Worm (Caenorhabditis elegans) whole organism, L2 larva: ENCODE measurements around the gene H04D03.6.
A peak's percentile ranks its signal among the peaks of the same experiment; 100 is the strongest.

Experiments used
- C34F6.9 ChIP-seq: fragments of 150-350 bp; optimal IDR thresholded peaks from 2 replicates; lab custom pipeline; 2014; ENCODE audit warnings: missing biosample characterization, missing genetic modification characterization
- F13H6.1 ChIP-seq: sonication (generic microtip); optimal IDR thresholded peaks from 2 replicates; lab custom pipeline; 2016; ENCODE audit warnings: missing genetic modification characterization, missing compliant biosample characterization
- Y55F3AM.14 ChIP-seq: fragments of 200-800 bp; sonication (Bioruptor generic); optimal IDR thresholded peaks from 2 replicates; lab custom pipeline; 2018; ENCODE audit warnings: mild to moderate bottlenecking, missing genetic modification characterization, missing compliant biosample characterization
- ZK546.5 ChIP-seq: sonication (generic microtip); optimal IDR thresholded peaks from 2 replicates; lab custom pipeline; 2017; ENCODE audit warnings: missing biosample characterization, missing genetic modification characterization
- alr-1 ChIP-seq: fragments of 150-350 bp; optimal IDR thresholded peaks from 2 replicates; lab custom pipeline; 2014; ENCODE audit warnings: missing biosample characterization, missing genetic modification characterization
- aly-2 ChIP-seq: fragments of 150-350 bp; optimal IDR thresholded peaks from 2 replicates; lab custom pipeline; 2014; ENCODE audit warnings: missing biosample characterization, missing genetic modification characterization
- ama-1 ChIP-seq: fragments of 150-350 bp; optimal IDR thresholded peaks from 2 replicates; lab custom pipeline; 2018; ENCODE audit warnings: inconsistent platforms
- blmp-1 ChIP-seq: sonication (generic microtip); optimal IDR thresholded peaks from 2 replicates; lab custom pipeline; 2017; ENCODE audit warnings: missing genetic modification characterization, mild to moderate bottlenecking, missing compliant biosample characterization, antibody characterized with exemption, moderate library complexity; ENCODE audit not compliant: insufficient read depth
- ceh-16 ChIP-seq: fragments of 150-350 bp; optimal IDR thresholded peaks from 2 replicates; lab custom pipeline; 2014; ENCODE audit warnings: missing biosample characterization, missing genetic modification characterization
- crh-2 ChIP-seq: sonication (generic microtip); optimal IDR thresholded peaks from 2 replicates; lab custom pipeline; 2017; ENCODE audit warnings: missing biosample characterization, missing genetic modification characterization
- dmd-4 ChIP-seq: sonication (generic microtip); optimal IDR thresholded peaks from 2 replicates; lab custom pipeline; 2017; ENCODE audit warnings: missing biosample characterization, missing genetic modification characterization
- egl-27 ChIP-seq: sonication (generic microtip); optimal IDR thresholded peaks from 3 replicates; lab custom pipeline; 2017; ENCODE audit warnings: missing biosample characterization, missing genetic modification reagents, missing genetic modification characterization
- elt-3 ChIP-seq: sonication (generic microtip); optimal IDR thresholded peaks from 2 replicates; lab custom pipeline; 2017; ENCODE audit warnings: missing biosample characterization, missing genetic modification characterization
- fos-1 ChIP-seq: fragments of 150-350 bp; optimal IDR thresholded peaks from 2 replicates; lab custom pipeline; 2014; ENCODE audit warnings: missing biosample characterization, missing genetic modification characterization
- gmeb-1 ChIP-seq: fragments of 150-350 bp; optimal IDR thresholded peaks from 2 replicates; lab custom pipeline; 2014; ENCODE audit warnings: missing biosample characterization, missing genetic modification characterization
- lin-11 ChIP-seq: fragments of 150-350 bp; sonication (generic microtip); optimal IDR thresholded peaks from 2 replicates; lab custom pipeline; 2014; ENCODE audit warnings: missing biosample characterization, missing genetic modification characterization, inconsistent platforms, mixed read lengths
- lin-13 ChIP-seq: fragments of 150-350 bp; optimal IDR thresholded peaks from 2 replicates; lab custom pipeline; 2014; ENCODE audit warnings: missing biosample characterization, missing genetic modification reagents, missing genetic modification characterization
- lin-39 ChIP-seq: fragments of 150-350 bp; optimal IDR thresholded peaks from 2 replicates; lab custom pipeline; 2014; ENCODE audit warnings: missing biosample characterization, missing genetic modification reagents, missing genetic modification characterization
- lsy-2 ChIP-seq, 2 experiments: fragments of 150-350 bp in 1 of 2; sonication (generic microtip) in 1 of 2; optimal IDR thresholded peaks; 2 replicates each; lab custom pipeline; 2014 to 2017; ENCODE audit warnings: missing biosample characterization in 2 of 2, missing genetic modification characterization in 2 of 2
- mab-5 ChIP-seq: fragments of 150-350 bp; optimal IDR thresholded peaks from 2 replicates; lab custom pipeline; 2014; ENCODE audit warnings: missing biosample characterization, missing genetic modification characterization
- mdl-1 ChIP-seq, 2 experiments: fragments of 150-350 bp in 1 of 2; sonication (generic microtip) in 1 of 2; optimal IDR thresholded peaks; 2 replicates each; lab custom pipeline; 2017; ENCODE audit warnings: missing biosample characterization in 2 of 2, missing genetic modification characterization in 2 of 2
- nhr-10 ChIP-seq: sonication (generic microtip); optimal IDR thresholded peaks from 2 replicates; lab custom pipeline; 2017; ENCODE audit warnings: missing biosample characterization, missing genetic modification characterization
- nhr-11 ChIP-seq: fragments of 150-350 bp; optimal IDR thresholded peaks from 2 replicates; lab custom pipeline; 2014; ENCODE audit warnings: missing biosample characterization, missing genetic modification characterization
- nhr-12 ChIP-seq: fragments of 150-350 bp; optimal IDR thresholded peaks from 2 replicates; lab custom pipeline; 2014; ENCODE audit warnings: missing biosample characterization, missing genetic modification characterization
- nhr-129 ChIP-seq: fragments of 150-350 bp; optimal IDR thresholded peaks from 2 replicates; lab custom pipeline; 2014; ENCODE audit warnings: missing biosample characterization, missing genetic modification characterization
- nhr-21 ChIP-seq: fragments of 150-350 bp; optimal IDR thresholded peaks from 2 replicates; lab custom pipeline; 2014; ENCODE audit warnings: missing biosample characterization, missing genetic modification characterization
- nhr-23 ChIP-seq: fragments of 150-350 bp; optimal IDR thresholded peaks from 2 replicates; lab custom pipeline; 2014; ENCODE audit warnings: missing biosample characterization, missing genetic modification reagents, missing genetic modification characterization
- nhr-25 ChIP-seq: fragments of 150-350 bp; sonication (generic microtip); optimal IDR thresholded peaks from 3 replicates; lab custom pipeline; 2014; ENCODE audit warnings: missing biosample characterization, missing genetic modification characterization
- nhr-77 ChIP-seq: fragments of 150-350 bp; optimal IDR thresholded peaks from 2 replicates; lab custom pipeline; 2014; ENCODE audit warnings: missing biosample characterization, missing genetic modification characterization
- sem-4 ChIP-seq: fragments of 150-350 bp; optimal IDR thresholded peaks from 2 replicates; lab custom pipeline; 2014; ENCODE audit warnings: missing biosample characterization, missing genetic modification reagents, missing genetic modification characterization
- skn-1 ChIP-seq: sonication (generic microtip); optimal IDR thresholded peaks from 2 replicates; lab custom pipeline; 2017; ENCODE audit warnings: missing biosample characterization, missing genetic modification characterization
- sma-3 ChIP-seq: sonication (generic microtip); optimal IDR thresholded peaks from 2 replicates; lab custom pipeline; 2016; ENCODE audit warnings: missing genetic modification reagents, missing genetic modification characterization, missing compliant biosample characterization
- sma-9 ChIP-seq, 2 experiments: fragments of 150-350 bp in 1 of 2; sonication (generic microtip) in 1 of 2; optimal IDR thresholded peaks; 2 replicates each; lab custom pipeline; 2014 to 2016; ENCODE audit warnings: missing genetic modification characterization in 2 of 2, mild to moderate bottlenecking in 1 of 2, missing biosample characterization in 1 of 2, missing compliant biosample characterization in 1 of 2, missing genetic modification reagents in 1 of 2, moderate library complexity in 1 of 2
- snpc-4 ChIP-seq: fragments of 150-350 bp; optimal IDR thresholded peaks from 2 replicates; lab custom pipeline; 2014; ENCODE audit warnings: missing biosample characterization, missing genetic modification characterization
- unc-39 ChIP-seq: fragments of 150-350 bp; optimal IDR thresholded peaks from 2 replicates; lab custom pipeline; 2014; ENCODE audit warnings: missing biosample characterization, missing genetic modification characterization
- unc-55 ChIP-seq: fragments of 150-350 bp; sonication (generic microtip); optimal IDR thresholded peaks from 3 replicates; lab custom pipeline; 2014; ENCODE audit warnings: missing biosample characterization, missing genetic modification reagents, missing genetic modification characterization
- zag-1 ChIP-seq: fragments of 150-350 bp; optimal IDR thresholded peaks from 2 replicates; lab custom pipeline; 2014; ENCODE audit warnings: missing biosample characterization, missing genetic modification characterization
- ztf-1 ChIP-seq: fragments of 200-800 bp; sonication (Bioruptor generic); conservative IDR thresholded peaks from 2 replicates; pipeline ENCODE4 v1.3.6; 2022; ENCODE audit warnings: missing genetic modification characterization, missing compliant biosample characterization
- ztf-4 ChIP-seq: fragments of 150-350 bp; optimal IDR thresholded peaks from 2 replicates; lab custom pipeline; 2014; ENCODE audit warnings: missing biosample characterization, missing genetic modification characterization

H04D03.6 gene

DNA sequence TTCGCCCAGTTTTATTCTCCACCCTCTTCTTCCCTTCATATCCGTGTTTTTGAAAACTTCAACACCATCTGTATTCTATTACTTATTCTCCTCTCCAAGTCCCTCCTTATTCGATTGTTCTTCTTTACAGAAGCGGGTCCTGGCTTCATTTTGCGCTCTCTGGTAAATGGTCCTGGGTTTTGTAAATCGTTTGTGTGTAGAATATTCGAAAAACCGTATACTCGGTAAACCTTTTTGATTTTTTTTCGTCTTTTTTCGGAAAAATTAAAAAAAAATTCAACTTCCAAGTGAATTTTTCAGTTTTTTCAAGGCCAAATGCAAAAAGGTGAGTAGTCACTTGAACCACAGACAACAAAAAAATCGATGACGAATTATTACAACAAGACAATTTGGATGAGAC is 36.3 kb upstream of the H04D03.6 start, which contains the start of gene D2045.9:
Gene D2045.9 (plus strand): TSS at position 301 of the 400 bp plus-strand sequence.
- TF ChIP-seq zag-1, result no peak
- TF ChIP-seq nhr-21 (tag; lab: Kevin White, UChicago), result no peak
- no peak for TF ChIP-seq sem-4
- no peak for TF ChIP-seq fos-1 (tag; lab: Kevin White, UChicago)
- no peak for TF ChIP-seq sma-9 (GFP tag; optimal IDR thresholded peaks at IDR 0.05; lab: Kevin White, UChicago)
- no peak for TF ChIP-seq sma-9 (tag; optimal IDR thresholded peaks at IDR 0.05; lab: Kevin White, UChicago)
- TF ChIP-seq sma-3, result no peak
- no peak for TF ChIP-seq crh-2 (tag; lab: Kevin White, UChicago)
- no peak for TF ChIP-seq egl-27 (tag; lab: Kevin White, UChicago)
- no peak for TF ChIP-seq Y55F3AM.14 (GFP tag; lab: Kevin White, UChicago)
- TF ChIP-seq ZK546.5, result no peak
- no peak for TF ChIP-seq nhr-129
- TF ChIP-seq alr-1 (tag; lab: Kevin White, UChicago), result no peak
- no peak for TF ChIP-seq F13H6.1 (tag; lab: Kevin White, UChicago)
- TF ChIP-seq unc-39 (tag; lab: Kevin White, UChicago), result no peak
- TF ChIP-seq blmp-1 (tag; lab: Kevin White, UChicago), result no peak
- TF ChIP-seq elt-3 (tag; lab: Kevin White, UChicago), result no peak
- no peak for TF ChIP-seq lsy-2 (tag; optimal IDR thresholded peaks at IDR 0.05; lab: Kevin White, UChicago)

DNA sequence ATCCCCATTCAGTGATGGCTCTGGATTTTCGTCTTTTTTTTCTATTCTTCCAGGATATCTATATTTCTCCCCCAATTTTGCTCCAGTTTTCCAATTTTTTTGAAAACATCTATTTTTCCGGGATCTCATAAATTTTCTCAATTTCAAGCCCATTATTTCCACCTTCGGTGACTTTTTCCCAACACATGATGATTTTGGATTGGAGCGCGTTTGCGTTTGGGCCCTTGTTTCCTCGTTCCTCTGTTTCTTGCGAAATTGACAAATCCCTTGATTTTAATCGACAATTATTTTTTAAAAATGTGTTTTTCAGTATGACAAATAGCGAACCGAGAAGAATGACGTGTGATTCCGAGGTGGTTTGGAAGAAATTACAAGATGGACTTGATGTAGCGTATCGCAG is 32.2 kb upstream of the H04D03.6 start, which contains the start of gene cul-1:
Gene cul-1 (plus strand): TSS at position 311 of the 400 bp plus-strand sequence.
- peak; percentile 53 for TF ChIP-seq C34F6.9 (tag; lab: Kevin White, UChicago)
- peak; percentile 47 for TF ChIP-seq nhr-129
- TF ChIP-seq unc-55 (GFP tag; lab: Kevin White, UChicago), result peak; percentile 40
- peak; percentile 74 for TF ChIP-seq skn-1 (tag; lab: Kevin White, UChicago)
- no peak for TF ChIP-seq snpc-4

DNA sequence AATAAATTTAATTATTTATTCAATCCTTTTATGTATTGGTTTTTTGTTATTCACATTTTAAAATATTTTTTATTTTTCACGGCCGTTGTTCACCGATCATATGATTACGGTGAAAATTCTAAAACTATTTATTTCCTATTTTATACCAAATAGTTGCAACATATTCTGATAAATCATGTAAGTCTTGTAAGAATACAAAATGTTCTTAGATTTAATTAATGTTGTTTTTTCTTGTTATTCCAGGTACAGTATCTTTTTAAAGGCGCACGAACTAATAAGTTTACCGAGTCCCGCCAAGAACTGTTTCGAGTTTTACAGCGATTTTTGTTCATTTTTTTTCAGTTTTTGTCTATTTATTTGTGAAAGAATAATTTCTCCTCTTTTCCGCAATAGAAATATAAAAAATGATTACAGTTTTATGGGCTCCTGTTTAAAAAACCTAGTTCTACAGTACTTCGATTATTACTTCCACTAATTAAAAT is 30.9 kb upstream of the H04D03.6 start, which contains the start of gene D2045.5:
Gene D2045.5 (minus strand): TSS at position 51 of the 482 bp plus-strand sequence.
- TF ChIP-seq lin-13 (GFP tag; lab: Kevin White, UChicago) (no peak), egl-27 (tag; lab: Kevin White, UChicago) (no peak), ceh-16 (tag; lab: Kevin White, UChicago) (no peak)

DNA sequence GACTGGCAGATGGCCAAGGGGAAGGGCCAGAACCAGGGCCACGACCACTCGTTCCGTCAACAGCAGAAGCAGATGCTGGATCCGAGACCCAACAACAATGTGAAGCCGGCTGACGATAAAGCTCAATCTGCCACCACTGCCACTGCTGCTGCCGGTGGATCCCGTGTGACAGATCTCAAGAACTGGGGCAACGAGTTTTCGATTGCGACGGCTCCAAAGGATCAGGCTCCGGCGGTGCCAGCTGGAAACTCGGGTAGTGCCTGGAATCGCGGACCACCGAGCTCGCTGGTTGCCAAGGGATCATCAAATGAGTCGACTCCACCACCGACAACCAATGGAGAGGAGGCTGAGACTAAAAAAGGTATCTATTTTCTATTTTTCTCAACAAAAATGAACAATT is 25.8 kb upstream of the H04D03.6 start:
- TF ChIP-seq sma-3 (no peak), mab-5 (tag; lab: Kevin White, UChicago) (no peak), aly-2 (no peak), alr-1 (tag; lab: Kevin White, UChicago) (no peak), ztf-1 (GFP tag; lab: Robert Waterston, UW) (no peak), unc-39 (tag; lab: Kevin White, UChicago) (no peak), lsy-2 (tag; optimal IDR thresholded peaks at IDR 0.05; lab: Kevin White, UChicago) (no peak), nhr-23 (tag; lab: Kevin White, UChicago) (no peak), nhr-10 (tag; lab: Kevin White, UChicago) (no peak), nhr-12 (tag; lab: Kevin White, UChicago) (no peak), mdl-1 (tag; optimal IDR thresholded peaks at IDR 0.05; lab: Kevin White, UChicago) (no peak), nhr-21 (tag; lab: Kevin White, UChicago) (no peak), lin-11 (tag; lab: Kevin White, UChicago) (no peak), fos-1 (tag; lab: Kevin White, UChicago) (no peak), nhr-25 (tag; lab: Kevin White, UChicago) (no peak), ama-1 (lab: Kevin White, UChicago) (no peak), gmeb-1 (no peak)

DNA sequence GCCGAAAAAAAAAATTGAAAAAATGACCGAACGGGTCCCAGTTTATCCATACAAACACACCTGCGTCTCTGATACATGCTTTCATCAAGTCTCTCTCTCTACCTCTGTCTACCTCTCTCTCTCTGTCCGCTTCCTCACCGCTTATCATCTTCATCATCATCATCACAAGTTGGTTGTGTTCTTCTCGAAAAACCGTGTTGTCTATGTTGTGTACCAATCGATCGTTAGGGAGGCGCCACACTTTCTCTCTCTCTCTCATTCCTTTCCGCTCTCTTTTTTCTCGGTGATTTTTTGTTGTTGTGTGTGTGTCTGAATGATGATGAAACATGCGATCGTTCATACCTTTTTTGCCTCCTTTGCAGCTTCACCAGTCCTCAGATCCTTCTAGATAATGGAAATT is 25.0 kb upstream of the H04D03.6 start:
- peak; percentile 64 for TF ChIP-seq fos-1 (tag; lab: Kevin White, UChicago)
- TF ChIP-seq gmeb-1, result no peak
- TF ChIP-seq lin-39, result no peak
- TF ChIP-seq nhr-129, result peak; percentile 77
- TF ChIP-seq nhr-77 (tag; lab: Kevin White, UChicago), result no peak
- TF ChIP-seq lin-13 (GFP tag; lab: Kevin White, UChicago), result peak; percentile 2
- TF ChIP-seq crh-2 (tag; lab: Kevin White, UChicago), result peak; percentile 43
- peak; percentile 40 for TF ChIP-seq C34F6.9 (tag; lab: Kevin White, UChicago)
- no peak for TF ChIP-seq nhr-11 (tag; lab: Kevin White, UChicago)
- TF ChIP-seq F13H6.1 (tag; lab: Kevin White, UChicago), result peak; percentile 10
- no peak for TF ChIP-seq nhr-23 (tag; lab: Kevin White, UChicago)
- TF ChIP-seq ama-1 (lab: Kevin White, UChicago), result no peak
- no peak for TF ChIP-seq unc-55 (GFP tag; lab: Kevin White, UChicago)
- TF ChIP-seq dmd-4 (tag; lab: Kevin White, UChicago), result no peak
- no peak for TF ChIP-seq alr-1 (tag; lab: Kevin White, UChicago)
- no peak for TF ChIP-seq snpc-4
- peak; percentile 3 for TF ChIP-seq skn-1 (tag; lab: Kevin White, UChicago)
- no peak for TF ChIP-seq ztf-4
- TF ChIP-seq sma-9 (GFP tag; optimal IDR thresholded peaks at IDR 0.05; lab: Kevin White, UChicago), result peak; percentile 12
- TF ChIP-seq sma-9 (tag; optimal IDR thresholded peaks at IDR 0.05; lab: Kevin White, UChicago), result no peak
- TF ChIP-seq lin-11 (tag; lab: Kevin White, UChicago), result no peak
- TF ChIP-seq lsy-2 (tag; optimal IDR thresholded peaks at IDR 0.05; lab: Kevin White, UChicago), result peak in 1 of 2 experiments; percentile 53
- peak; percentile 17 for TF ChIP-seq blmp-1 (tag; lab: Kevin White, UChicago)
- TF ChIP-seq nhr-12 (tag; lab: Kevin White, UChicago), result no peak
- peak; percentile 29 for TF ChIP-seq nhr-21 (tag; lab: Kevin White, UChicago)
- peak; percentile 68 for TF ChIP-seq nhr-25 (tag; lab: Kevin White, UChicago)
- peak; percentile 51 for TF ChIP-seq sma-3
- TF ChIP-seq, all 48 proteins: peak for 13
